Fruit fly (Drosophila melanogaster): ENCODE data around the gene CG7382.

DNA sequence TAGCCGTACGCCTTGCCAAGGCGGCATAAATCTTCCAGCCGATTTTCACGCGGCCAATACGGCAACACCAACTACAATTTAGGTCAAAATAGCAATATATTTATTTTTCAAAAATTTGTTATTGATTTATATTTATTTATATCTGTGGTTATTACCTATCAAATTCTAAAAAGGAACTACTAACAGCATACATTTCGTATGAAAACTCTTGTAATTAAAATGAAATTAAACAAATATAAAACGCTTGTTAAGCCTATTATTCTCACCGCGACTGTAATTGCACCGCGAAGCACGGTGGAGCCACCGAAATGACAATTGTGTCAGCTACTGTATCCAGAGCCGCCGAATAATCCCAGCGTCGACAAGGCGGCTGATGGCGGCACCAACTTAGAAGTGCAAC lies 20.2 kb downstream of the CG7382 start:
- TF ChIP-seq Sox102F (GFP tag; optimal IDR thresholded peaks at IDR 0.05), result no peak
- TF ChIP-seq CG6808 (GFP tag; optimal IDR thresholded peaks at IDR 0.05), result no peak
- no peak for TF ChIP-seq CG9139 (GFP tag; optimal IDR thresholded peaks at IDR 0.05)
- no peak for TF ChIP-seq CG6854 (GFP tag; optimal IDR thresholded peaks at IDR 0.05)
- TF ChIP-seq CG15336 (GFP tag; IDR thresholded peaks at IDR 0.05), result 0 out of 2 replicates have a peak, but pooled peaks have one; percentile 35
- no peak for TF ChIP-seq Ets21C (GFP tag; optimal IDR thresholded peaks at IDR 0.05)
- TF ChIP-seq Blimp-1 (GFP tag; optimal IDR thresholded peaks at IDR 0.05), result no peak
- TF ChIP-seq Eip93F (GFP tag; optimal IDR thresholded peaks at IDR 0.05), result no peak
- TF ChIP-seq Eip75B (GFP tag; optimal IDR thresholded peaks at IDR 0.05), result no peak
